Fruit fly (Drosophila melanogaster): ENCODE results near the gene CG46339.

CG46339 gene

dm6 chr3R:26954020-26954672 is 38.6 kb downstream of the CG46339 start (continued):
- TF ChIP-seq CG6813 (GFP tag; optimal IDR thresholded peaks at IDR 0.05), result peak; percentile 66
- TF ChIP-seq Mrtf (GFP tag; IDR thresholded peaks at IDR 0.05), result peak; percentile 71; the same call in 2 of the 3 replicates
- TF ChIP-seq cg (GFP tag; optimal IDR thresholded peaks at IDR 0.05), result peak; percentile 3
- TF ChIP-seq CG1233 (GFP tag; optimal IDR thresholded peaks at IDR 0.05), result peak; percentile 62
- TF ChIP-seq Scr (GFP tag; IDR thresholded peaks at IDR 0.05; ENCODE audit: partially characterized antibody), result no peak
- no peak for TF ChIP-seq danr (GFP tag; IDR thresholded peaks at IDR 0.05)
- TF ChIP-seq Meics (GFP tag; optimal IDR thresholded peaks at IDR 0.05), result peak; percentile 69
- TF ChIP-seq chn (GFP tag; optimal IDR thresholded peaks at IDR 0.05), result no peak
- TF ChIP-seq ssp (GFP tag; IDR thresholded peaks at IDR 0.05), result peak; percentile 78
- TF ChIP-seq al (GFP tag; IDR thresholded peaks at IDR 0.05), result peak; percentile 32; the same call in 1 of the 2 replicates
- TF ChIP-seq gro (GFP tag; optimal IDR thresholded peaks at IDR 0.05), result no peak
- peak; percentile 89 for TF ChIP-seq ttk (GFP tag; IDR thresholded peaks at IDR 0.05)
- no peak for TF ChIP-seq tll (GFP tag; optimal IDR thresholded peaks at IDR 0.05)
- TF ChIP-seq Mes4 (GFP tag; optimal IDR thresholded peaks at IDR 0.05), result no peak
- TF ChIP-seq stc (GFP tag; IDR thresholded peaks at IDR 0.05), result peak; percentile 88
- peak; percentile 44 for TF ChIP-seq CG3281 (GFP tag; optimal IDR thresholded peaks at IDR 0.05)
- peak; percentile 59 for TF ChIP-seq trem (tag; optimal IDR thresholded peaks at IDR 0.05)
- peak; percentile 84 for TF ChIP-seq CG11504 (tag; optimal IDR thresholded peaks at IDR 0.05)
- no peak for TF ChIP-seq CG2889 (GFP tag; IDR thresholded peaks at IDR 0.05)
- no peak for TF ChIP-seq CG34376 (GFP tag; optimal IDR thresholded peaks at IDR 0.05)
- peak; percentile 60 for TF ChIP-seq CG30431 (GFP tag; optimal IDR thresholded peaks at IDR 0.05)
- no peak for TF ChIP-seq shn (GFP tag; optimal IDR thresholded peaks at IDR 0.05)
- peak; percentile 61 for TF ChIP-seq gcm (GFP tag; optimal IDR thresholded peaks at IDR 0.05)
- TF ChIP-seq nau (GFP tag; optimal IDR thresholded peaks at IDR 0.05), result peak; percentile 48
- TF ChIP-seq Hr78 (GFP tag; optimal IDR thresholded peaks at IDR 0.05), result peak in 1 of 2 experiments; percentile 47
- TF ChIP-seq MTF-1 (GFP tag; optimal IDR thresholded peaks at IDR 0.05; ENCODE audit: borderline replicate concordance), result peak; percentile 25
- no peak for TF ChIP-seq hb (GFP tag; IDR thresholded peaks at IDR 0.05; ENCODE audit: partially characterized antibody)
- TF ChIP-seq z (GFP tag; IDR thresholded peaks at IDR 0.05), result no peak; the same call in 2 of the 3 replicates
- peak; percentile 31; the same call in 1 of the 3 replicates for TF ChIP-seq CG7357 (GFP tag; IDR thresholded peaks at IDR 0.05)
- TF ChIP-seq CG15479 (GFP tag; optimal IDR thresholded peaks at IDR 0.05), result no peak
- peak; percentile 63; the same call in 1 of the 3 replicates for TF ChIP-seq otp (GFP tag; IDR thresholded peaks at IDR 0.05)
- no peak for TF ChIP-seq pan (optimal IDR thresholded peaks at IDR 0.05)
- peak in 1 of 2 experiments; percentile 87 for TF ChIP-seq pan (GFP tag; optimal IDR thresholded peaks at IDR 0.05 in 1 of 2, IDR thresholded peaks at IDR 0.05 in 1 of 2)
- TF ChIP-seq CG6791 (GFP tag; IDR thresholded peaks at IDR 0.05; ENCODE audit: partially characterized antibody), result no peak
- TF ChIP-seq CG4617 (GFP tag; optimal IDR thresholded peaks at IDR 0.05; ENCODE audit: borderline replicate concordance), result peak; percentile 19
- peak in 1 of 2 experiments; percentile 74 for TF ChIP-seq dpn (GFP tag; optimal IDR thresholded peaks at IDR 0.05)
- no peak for TF ChIP-seq HLH4C (GFP tag; IDR thresholded peaks at IDR 0.05; ENCODE audit: partially characterized antibody)
- peak; percentile 78 for TF ChIP-seq CG14050 (GFP tag; IDR thresholded peaks at IDR 0.05)
- no peak for TF ChIP-seq maf-S (GFP tag; optimal IDR thresholded peaks at IDR 0.05)
- TF ChIP-seq CG11723 (GFP tag; optimal IDR thresholded peaks at IDR 0.05), result peak; percentile 22
- TF ChIP-seq MBD-R2 (GFP tag; IDR thresholded peaks at IDR 0.05), result peak; percentile 20; the same call in 1 of the 2 replicates
- TF ChIP-seq ftz-f1 (GFP tag; optimal IDR thresholded peaks at IDR 0.05), result peak; percentile 31
- TF ChIP-seq ase (GFP tag; IDR thresholded peaks at IDR 0.05), result peak; percentile 78
- peak; percentile 89 for TF ChIP-seq row (GFP tag; IDR thresholded peaks at IDR 0.05)
- peak; percentile 73 for TF ChIP-seq CG10267 (tag; optimal IDR thresholded peaks at IDR 0.05)
- peak in 1 of 2 experiments; percentile 17 for TF ChIP-seq Trl (optimal IDR thresholded peaks at IDR 0.05)
- no peak for TF ChIP-seq Trl (GFP tag; optimal IDR thresholded peaks at IDR 0.05)
- peak in 1 of 2 experiments; percentile 71 for TF ChIP-seq Pdp1 (GFP tag; optimal IDR thresholded peaks at IDR 0.05)
- TF ChIP-seq Atf6 (GFP tag; IDR thresholded peaks at IDR 0.05), result peak; percentile 61; the same call in 1 of the 2 replicates
